Worm (Caenorhabditis elegans): ENCODE data around the gene ZK632.10.

Gene ZK632.10

ce11 chrIII:9804997-9805610 is 22.4 kb downstream of the ZK632.10 start, which contains the start of gene riok-3 (continued):
- TF ChIP-seq hmg-20 (GFP tag; IDR thresholded peaks at IDR 0.05), result no peak
- TF ChIP-seq hrde-1 (tag; optimal IDR thresholded peaks at IDR 0.05; ENCODE audit: borderline replicate concordance), result no peak
- peak; percentile 41 for TF ChIP-seq F57C9.4 (tag; optimal IDR thresholded peaks at IDR 0.05)
- TF ChIP-seq C17E4.6 (GFP tag; IDR thresholded peaks at IDR 0.05), result no peak
- TF ChIP-seq ama-1 (optimal IDR thresholded peaks at IDR 0.05), result no peak
- no peak for TF ChIP-seq ama-1 (GFP tag; optimal IDR thresholded peaks at IDR 0.05)
- no peak for TF ChIP-seq akir-1 (GFP tag; optimal IDR thresholded peaks at IDR 0.05)
- no peak for TF ChIP-seq nfya-1 (tag; optimal IDR thresholded peaks at IDR 0.05; ENCODE audit: borderline replicate concordance, insufficient read depth)
- no peak for TF ChIP-seq unc-62 (GFP tag; optimal IDR thresholded peaks at IDR 0.05)
- peak; percentile 49; the same call in 1 of the 2 replicates for TF ChIP-seq pbrm-1 (GFP tag; IDR thresholded peaks at IDR 0.05)
- TF ChIP-seq F57A8.1 (GFP tag; optimal IDR thresholded peaks at IDR 0.05), result no peak
- peak; percentile 38; the same call in 1 of the 2 replicates for TF ChIP-seq K11D2.4 (GFP tag; IDR thresholded peaks at IDR 0.05)
- TF ChIP-seq dpl-1 (GFP tag; optimal IDR thresholded peaks at IDR 0.05), result no peak
- TF ChIP-seq ceh-91 (GFP tag; IDR thresholded peaks at IDR 0.05), result no peak
- TF ChIP-seq ztf-3 (GFP tag; optimal IDR thresholded peaks at IDR 0.05), result peak; percentile 19
- no peak for TF ChIP-seq egl-18 (GFP tag; IDR thresholded peaks at IDR 0.05)
- peak; percentile 67 for TF ChIP-seq zim-3 (tag; optimal IDR thresholded peaks at IDR 0.05)
- no peak for TF ChIP-seq nhr-80 (tag; optimal IDR thresholded peaks at IDR 0.05)
- TF ChIP-seq Y95B8A.8 (GFP tag; IDR thresholded peaks at IDR 0.05), result peak; percentile 40; the same call in 1 of the 2 replicates
- TF ChIP-seq zfh-2 (GFP tag; conservative IDR thresholded peaks at IDR 0.05), result no peak
- TF ChIP-seq mcd-1 (GFP tag; IDR thresholded peaks at IDR 0.05), result peak; percentile 33; the same call in 1 of the 2 replicates
- no peak for TF ChIP-seq nfya-2 (GFP tag; IDR thresholded peaks at IDR 0.05)
- peak; percentile 75 for TF ChIP-seq Y53G8AR.9 (GFP tag; conservative IDR thresholded peaks at IDR 0.05)
- TF ChIP-seq gei-17 (GFP tag; optimal IDR thresholded peaks at IDR 0.05), result no peak
- TF ChIP-seq F49E8.2 (tag; optimal IDR thresholded peaks at IDR 0.05; ENCODE audit: insufficient read depth), result no peak
- TF ChIP-seq ztf-6 (GFP tag; IDR thresholded peaks at IDR 0.05), result no peak
- 0 out of 2 replicates have a peak, but pooled peaks have one; percentile 7 for TF ChIP-seq attf-3 (GFP tag; conservative IDR thresholded peaks at IDR 0.05)
- TF ChIP-seq lin-26 (GFP tag; IDR thresholded peaks at IDR 0.05), result 0 out of 2 replicates have a peak, but pooled peaks have one; percentile 25
- TF ChIP-seq xnd-1 (tag; optimal IDR thresholded peaks at IDR 0.05), result no peak
- TF ChIP-seq bed-1 (GFP tag; IDR thresholded peaks at IDR 0.05), result no peak
- TF ChIP-seq nhr-27 (tag; optimal IDR thresholded peaks at IDR 0.05), result no peak
- no peak for TF ChIP-seq F33H1.4 (GFP tag; IDR thresholded peaks at IDR 0.05)
- 0 out of 2 replicates have a peak, but pooled peaks have one; percentile 68 for TF ChIP-seq Y79H2A.3 (GFP tag; conservative IDR thresholded peaks at IDR 0.05)
- no peak for TF ChIP-seq lsy-27 (tag; optimal IDR thresholded peaks at IDR 0.05; ENCODE audit: borderline replicate concordance, insufficient read depth)
- TF ChIP-seq snpc-3.4 (tag; optimal IDR thresholded peaks at IDR 0.05), result no peak
- peak; percentile 15 for TF ChIP-seq tbp1 (GFP tag; optimal IDR thresholded peaks at IDR 0.05)
- TF ChIP-seq D2030.7 (GFP tag; IDR thresholded peaks at IDR 0.05), result no peak
- TF ChIP-seq F10E7.11 (tag; optimal IDR thresholded peaks at IDR 0.05), result no peak
- TF ChIP-seq rcor-1 (GFP tag; IDR thresholded peaks at IDR 0.05), result no peak
- no peak for TF ChIP-seq F22D6.2 (tag; optimal IDR thresholded peaks at IDR 0.05)
- no peak for TF ChIP-seq fkh-3 (tag; optimal IDR thresholded peaks at IDR 0.05)
- no peak for TF ChIP-seq T26A5.8 (tag; optimal IDR thresholded peaks at IDR 0.05)
- no peak for TF ChIP-seq ztf-28 (GFP tag; IDR thresholded peaks at IDR 0.05)
- no peak for TF ChIP-seq snpc-1.3 (tag; optimal IDR thresholded peaks at IDR 0.05; ENCODE audit: insufficient read depth)
- TF ChIP-seq Y53F4B.3 (GFP tag; IDR thresholded peaks at IDR 0.05), result no peak
- TF ChIP-seq atf-7 (tag; optimal IDR thresholded peaks at IDR 0.05), result no peak
- no peak for TF ChIP-seq F39B2.1 (GFP tag; IDR thresholded peaks at IDR 0.05)
- no peak for TF ChIP-seq sdz-38 (tag; optimal IDR thresholded peaks at IDR 0.05)

Measured in whole organism, young adult.